Worm (Caenorhabditis elegans) whole organism, young adult: ENCODE results near the gene strd-1.
A peak's percentile ranks its signal among the peaks of the same experiment; 100 is the strongest.

Source experiments
- D2030.7 ChIP-seq: fragments of 200-800 bp; sonication (Bioruptor generic); IDR thresholded peaks from 2 replicates; pipeline ENCODE4 v1.3.6; 2022; ENCODE audit warnings: missing genetic modification reagents, missing genetic modification characterization, missing compliant biosample characterization
- F10E7.11 ChIP-seq: sonication (generic microtip); optimal IDR thresholded peaks from 2 replicates; lab custom pipeline; 2017; ENCODE audit warnings: mild to moderate bottlenecking, missing genetic modification characterization, moderate library complexity, missing compliant biosample characterization
- F33H1.4 ChIP-seq: fragments of 200-800 bp; sonication (Bioruptor generic); IDR thresholded peaks from 2 replicates; pipeline ENCODE4 v1.3.6; 2022; ENCODE audit warnings: missing genetic modification reagents, missing genetic modification characterization, missing compliant biosample characterization
- F39B2.1 ChIP-seq: fragments of 200-800 bp; sonication (Bioruptor generic); IDR thresholded peaks from 2 replicates; pipeline ENCODE4 v1.3.6; 2022; ENCODE audit warnings: missing genetic modification reagents, missing genetic modification characterization, missing compliant biosample characterization
- F57A8.1 ChIP-seq: fragments of 200-800 bp; sonication (Bioruptor generic); optimal IDR thresholded peaks from 2 replicates; lab custom pipeline; 2018; ENCODE audit warnings: mild to moderate bottlenecking, missing genetic modification characterization, moderate library complexity, missing compliant biosample characterization
- F57C9.4 ChIP-seq: sonication (generic microtip); optimal IDR thresholded peaks from 2 replicates; lab custom pipeline; 2017; ENCODE audit warnings: mild to moderate bottlenecking, missing genetic modification characterization, missing compliant biosample characterization
- K12H6.12 ChIP-seq: fragments of 200-800 bp; sonication (Bioruptor generic); optimal IDR thresholded peaks from 2 replicates; lab custom pipeline; 2018; ENCODE audit warnings: mild to moderate bottlenecking, missing genetic modification characterization, missing compliant biosample characterization
- Y53F4B.3 ChIP-seq: fragments of 200-800 bp; sonication (Bioruptor generic); IDR thresholded peaks from 2 replicates; pipeline ENCODE4 v1.3.6; 2022; ENCODE audit warnings: missing genetic modification reagents, missing genetic modification characterization, missing compliant biosample characterization
- ZK185.1 ChIP-seq: sonication (generic microtip); optimal IDR thresholded peaks from 2 replicates; lab custom pipeline; 2016; ENCODE audit warnings: mild to moderate bottlenecking, missing genetic modification characterization, missing compliant biosample characterization; ENCODE audit not compliant: poor library complexity, severe bottlenecking
- akir-1 ChIP-seq: fragments of 200-800 bp; sonication (Bioruptor generic); optimal IDR thresholded peaks from 2 replicates; lab custom pipeline; 2018; ENCODE audit warnings: mild to moderate bottlenecking, missing genetic modification characterization, moderate library complexity, missing compliant biosample characterization
- athp-1 ChIP-seq: sonication (generic microtip); optimal IDR thresholded peaks from 2 replicates; lab custom pipeline; 2017; ENCODE audit warnings: mild to moderate bottlenecking, missing genetic modification characterization, missing compliant biosample characterization
- attf-5 ChIP-seq: fragments of 200-800 bp; sonication (Bioruptor generic); optimal IDR thresholded peaks from 2 replicates; lab custom pipeline; 2018; ENCODE audit warnings: mild to moderate bottlenecking, missing genetic modification characterization, missing compliant biosample characterization
- cebp-1 ChIP-seq, 2 experiments: fragments of 200-800 bp in 1 of 2; sonication (Bioruptor generic) in 1 of 2; sonication (generic microtip) in 1 of 2; IDR thresholded peaks in 1 of 2; optimal IDR thresholded peaks in 1 of 2; 2 replicates each; pipeline versions ENCODE4 v1.3.6 to Lab custom; 2017 to 2022; ENCODE audit warnings: missing compliant biosample characterization in 2 of 2, missing genetic modification characterization in 2 of 2, mild to moderate bottlenecking in 1 of 2, missing genetic modification reagents in 1 of 2, moderate library complexity in 1 of 2
- ceh-100 ChIP-seq: fragments of 200-800 bp; sonication (Bioruptor generic); IDR thresholded peaks from 2 replicates; pipeline ENCODE4 v1.3.6; 2022; ENCODE audit warnings: missing genetic modification reagents, missing genetic modification characterization, missing compliant biosample characterization
- ceh-27 ChIP-seq: fragments of 200-800 bp; sonication (Bioruptor generic); optimal IDR thresholded peaks from 2 replicates; lab custom pipeline; 2018; ENCODE audit warnings: mild to moderate bottlenecking, missing genetic modification characterization, moderate library complexity, missing compliant biosample characterization
- ceh-40 ChIP-seq: fragments of 200-800 bp; sonication (Bioruptor generic); IDR thresholded peaks from 2 replicates; pipeline ENCODE4 v1.3.6; 2022; ENCODE audit warnings: missing genetic modification characterization, missing compliant biosample characterization
- ets-4 ChIP-seq: fragments of 200-800 bp; sonication (Bioruptor generic); optimal IDR thresholded peaks from 2 replicates; lab custom pipeline; 2018; ENCODE audit warnings: mild to moderate bottlenecking, missing genetic modification characterization, missing compliant biosample characterization
- him-1 ChIP-seq: sonication (generic microtip); optimal IDR thresholded peaks from 2 replicates; lab custom pipeline; 2016; ENCODE audit warnings: missing genotype, missing genetic modification reagents, missing genetic modification characterization, missing compliant biosample characterization
- hlh-26 ChIP-seq: fragments of 200-800 bp; sonication (Bioruptor generic); conservative IDR thresholded peaks from 2 replicates; pipeline ENCODE4 v1.3.6; 2022; ENCODE audit warnings: missing genetic modification reagents, missing genetic modification characterization, missing compliant biosample characterization
- hmg-1.2 ChIP-seq: fragments of 200-800 bp; sonication (Bioruptor generic); IDR thresholded peaks from 2 replicates; pipeline ENCODE4 v1.3.6; 2022; ENCODE audit warnings: missing genetic modification reagents, missing genetic modification characterization, missing compliant biosample characterization
- let-526 ChIP-seq: fragments of 200-800 bp; sonication (Bioruptor generic); IDR thresholded peaks from 2 replicates; pipeline ENCODE4 v1.3.6; 2022; ENCODE audit warnings: missing genetic modification reagents, missing genetic modification characterization, missing compliant biosample characterization
- lsl-1 ChIP-seq: fragments of 200-800 bp; sonication (Bioruptor generic); optimal IDR thresholded peaks from 2 replicates; lab custom pipeline; 2018; ENCODE audit warnings: mild to moderate bottlenecking, missing genetic modification characterization, moderate library complexity, missing compliant biosample characterization
- madf-3 ChIP-seq: fragments of 200-800 bp; sonication (Bioruptor generic); IDR thresholded peaks from 2 replicates; pipeline ENCODE4 v1.3.6; 2022; ENCODE audit warnings: missing genetic modification reagents, missing genetic modification characterization, missing compliant biosample characterization
- madf-6 ChIP-seq: fragments of 200-800 bp; sonication (Bioruptor generic); IDR thresholded peaks from 2 replicates; pipeline ENCODE4 v1.3.6; 2022; ENCODE audit warnings: missing genetic modification reagents, missing genetic modification characterization, missing compliant biosample characterization
- madf-8 ChIP-seq: fragments of 200-800 bp; sonication (Bioruptor generic); conservative IDR thresholded peaks from 2 replicates; pipeline ENCODE4 v1.3.6; 2022; ENCODE audit warnings: missing genetic modification reagents, missing genetic modification characterization, missing compliant biosample characterization
- mcd-1 ChIP-seq: fragments of 200-800 bp; sonication (Bioruptor generic); IDR thresholded peaks from 2 replicates; pipeline ENCODE4 v1.3.6; 2022; ENCODE audit warnings: missing genetic modification reagents, missing genetic modification characterization, missing compliant biosample characterization
- mxl-1 ChIP-seq: sonication (generic microtip); optimal IDR thresholded peaks from 2 replicates; lab custom pipeline; 2016; ENCODE audit warnings: missing genetic modification characterization, missing compliant biosample characterization
- nhr-27 ChIP-seq: fragments of 200-800 bp; sonication (Bioruptor generic); optimal IDR thresholded peaks from 2 replicates; lab custom pipeline; 2018; ENCODE audit warnings: mild to moderate bottlenecking, missing genetic modification characterization, moderate library complexity, missing compliant biosample characterization
- nhr-80 ChIP-seq: sonication (generic microtip); optimal IDR thresholded peaks from 2 replicates; lab custom pipeline; 2016; ENCODE audit warnings: missing genetic modification characterization, missing compliant biosample characterization
- nhr-90 ChIP-seq: sonication (generic microtip); optimal IDR thresholded peaks from 2 replicates; lab custom pipeline; 2016; ENCODE audit warnings: missing genotype, mild to moderate bottlenecking, missing genetic modification characterization, missing compliant biosample characterization
- rec-8 ChIP-seq, 2 experiments: sonication (generic microtip); optimal IDR thresholded peaks; 2 replicates each; lab custom pipeline; 2016; ENCODE audit warnings: mild to moderate bottlenecking in 2 of 2, missing genetic modification characterization in 2 of 2, missing genetic modification reagents in 2 of 2, missing genotype in 2 of 2, missing biosample characterization in 1 of 2, missing compliant biosample characterization in 1 of 2, moderate library complexity in 1 of 2
- rpc-1 ChIP-seq, 2 experiments: fragments of 150-350 bp in 1 of 2; sonication (generic microtip) in 1 of 2; optimal IDR thresholded peaks; 2 replicates each; lab custom pipeline; 2014 to 2018; ENCODE audit warnings: missing biosample characterization in 1 of 2, missing genetic modification characterization in 1 of 2, missing genetic modification reagents in 1 of 2, missing genotype in 1 of 2
- sea-2 ChIP-seq: fragments of 200-800 bp; sonication (Bioruptor generic); IDR thresholded peaks from 2 replicates; pipeline ENCODE4 v1.3.6; 2022; ENCODE audit warnings: missing genetic modification characterization, missing compliant biosample characterization
- snpc-1.3 ChIP-seq: sonication (generic microtip); optimal IDR thresholded peaks from 2 replicates; lab custom pipeline; 2017; ENCODE audit warnings: missing genetic modification characterization, mild to moderate bottlenecking, missing compliant biosample characterization, antibody characterized with exemption, moderate library complexity, missing genotype, missing genetic modification reagents; ENCODE audit not compliant: insufficient read depth
- snpc-3.4 ChIP-seq: sonication (generic microtip); optimal IDR thresholded peaks from 2 replicates; lab custom pipeline; 2017; ENCODE audit warnings: missing genetic modification characterization, mild to moderate bottlenecking, missing compliant biosample characterization, antibody characterized with exemption, moderate library complexity, missing genotype, missing genetic modification reagents
- snpc-4 ChIP-seq, 5 experiments: fragments of 150-350 bp in 1 of 5; sonication (generic microtip) in 4 of 5; optimal IDR thresholded peaks; 2 replicates each; lab custom pipeline; 2014 to 2018; ENCODE audit warnings: missing genetic modification characterization in 5 of 5, missing biosample characterization in 3 of 5, antibody characterized with exemption in 2 of 5, mild to moderate bottlenecking in 2 of 5, missing compliant biosample characterization in 2 of 5, missing genotype in 2 of 5, moderate library complexity in 2 of 5, missing genetic modification reagents in 1 of 5
- tbp1 ChIP-seq: fragments of 200-800 bp; sonication (Bioruptor generic); optimal IDR thresholded peaks from 2 replicates; lab custom pipeline; 2018; ENCODE audit warnings: mild to moderate bottlenecking, missing genetic modification characterization, missing compliant biosample characterization
- tbx-9 ChIP-seq: sonication (generic microtip); optimal IDR thresholded peaks from 2 replicates; lab custom pipeline; 2016; ENCODE audit warnings: borderline replicate concordance, missing genetic modification characterization, inconsistent platforms, missing compliant biosample characterization
- unc-130 ChIP-seq: sonication (generic microtip); optimal IDR thresholded peaks from 2 replicates; lab custom pipeline; 2016; ENCODE audit warnings: missing genetic modification reagents, missing genetic modification characterization, missing compliant biosample characterization
- ztf-22 ChIP-seq: fragments of 200-800 bp; sonication (Bioruptor generic); optimal IDR thresholded peaks from 2 replicates; lab custom pipeline; 2018; ENCODE audit warnings: mild to moderate bottlenecking, missing genetic modification characterization, moderate library complexity, missing compliant biosample characterization
- ztf-28 ChIP-seq: fragments of 200-800 bp; sonication (Bioruptor generic); IDR thresholded peaks from 2 replicates; pipeline ENCODE4 v1.3.6; 2022; ENCODE audit warnings: missing genetic modification reagents, missing genetic modification characterization, missing compliant biosample characterization
- ztf-3 ChIP-seq: fragments of 200-800 bp; sonication (Bioruptor generic); optimal IDR thresholded peaks from 2 replicates; lab custom pipeline; 2018; ENCODE audit warnings: mild to moderate bottlenecking, missing genetic modification characterization, missing compliant biosample characterization

The strd-1 gene

ce11 chrIII:10957236-10957635 lies 10.0 kb downstream of the strd-1 start:
- TF ChIP-seq Y53F4B.3 (GFP tag; lab: Robert Waterston, UW) (no peak), him-1 (peak; percentile 8), ceh-100 (GFP tag; lab: Robert Waterston, UW) (no peak), tbp1 (peak; percentile 33), F39B2.1 (GFP tag; lab: Robert Waterston, UW) (no peak), lsl-1 (GFP tag; lab: Kevin White, UChicago) (peak; percentile 15), rpc-1 (optimal IDR thresholded peaks at IDR 0.05; lab: Kevin White, UChicago) (no peak), rpc-1 (tag; optimal IDR thresholded peaks at IDR 0.05; lab: Kevin White, UChicago) (peak; percentile 5), rec-8 (tag; optimal IDR thresholded peaks at IDR 0.05; lab: Kevin White, UChicago) (no peak), hmg-1.2 (GFP tag; lab: Robert Waterston, UW) (peak; percentile 17; the same call in 1 of the 2 replicates), F33H1.4 (GFP tag; lab: Robert Waterston, UW) (no peak), ztf-3 (no peak), tbx-9 (no peak), madf-6 (GFP tag; lab: Robert Waterston, UW) (0 out of 2 replicates have a peak, but pooled peaks have one; percentile 20), ceh-40 (GFP tag; lab: Robert Waterston, UW) (no peak)

ce11 chrIII:10957710-10958109 lies 10.5 kb downstream of the strd-1 start:
- TF ChIP-seq ceh-100 (GFP tag; lab: Robert Waterston, UW): no peak
- TF ChIP-seq snpc-3.4 (tag; lab: Kevin White, UChicago): no peak
- no peak for TF ChIP-seq ceh-27 (GFP tag; lab: Kevin White, UChicago)
- no peak for TF ChIP-seq nhr-27 (tag; lab: Kevin White, UChicago)
- no peak for TF ChIP-seq rpc-1 (optimal IDR thresholded peaks at IDR 0.05; lab: Kevin White, UChicago)
- no peak for TF ChIP-seq rpc-1 (tag; optimal IDR thresholded peaks at IDR 0.05; lab: Kevin White, UChicago)
- TF ChIP-seq nhr-80 (tag; lab: Kevin White, UChicago): no peak
- no peak for TF ChIP-seq K12H6.12 (tag; lab: Kevin White, UChicago)
- TF ChIP-seq hlh-26 (GFP tag; lab: Robert Waterston, UW): no peak
- no peak for TF ChIP-seq cebp-1 (GFP tag; IDR thresholded peaks at IDR 0.05; lab: Robert Waterston, UW)
- TF ChIP-seq cebp-1 (tag; optimal IDR thresholded peaks at IDR 0.05; lab: Kevin White, UChicago): no peak
- no peak for TF ChIP-seq mxl-1 (tag; lab: Kevin White, UChicago)
- no peak for TF ChIP-seq snpc-4 (GFP tag; optimal IDR thresholded peaks at IDR 0.05; lab: Kevin White, UChicago)
- TF ChIP-seq snpc-4 (tag; optimal IDR thresholded peaks at IDR 0.05; lab: Kevin White, UChicago): no peak
- no peak for TF ChIP-seq rec-8 (tag; optimal IDR thresholded peaks at IDR 0.05; lab: Kevin White, UChicago)
- TF ChIP-seq ZK185.1 (tag; lab: Kevin White, UChicago): no peak
- no peak for TF ChIP-seq F10E7.11 (tag; lab: Kevin White, UChicago)
- TF ChIP-seq, all 124 proteins: peak for 0

ce11 chrIII:10960387-10960786 lies 13.1 kb downstream of the strd-1 start:
- TF ChIP-seq D2030.7 (GFP tag; lab: Robert Waterston, UW) (0 out of 2 replicates have a peak, but pooled peaks have one; percentile 25), F57C9.4 (tag; lab: Kevin White, UChicago) (no peak), rec-8 (tag; optimal IDR thresholded peaks at IDR 0.05; lab: Kevin White, UChicago) (no peak), ceh-100 (GFP tag; lab: Robert Waterston, UW) (no peak), rpc-1 (optimal IDR thresholded peaks at IDR 0.05; lab: Kevin White, UChicago) (no peak), rpc-1 (tag; optimal IDR thresholded peaks at IDR 0.05; lab: Kevin White, UChicago) (peak; percentile 51), attf-5 (GFP tag; lab: Kevin White, UChicago) (no peak), nhr-27 (tag; lab: Kevin White, UChicago) (no peak), unc-130 (no peak), ztf-28 (GFP tag; lab: Robert Waterston, UW) (no peak), mcd-1 (GFP tag; lab: Robert Waterston, UW) (no peak), ztf-22 (GFP tag; lab: Kevin White, UChicago) (no peak), F57A8.1 (GFP tag; lab: Kevin White, UChicago) (no peak), F39B2.1 (GFP tag; lab: Robert Waterston, UW) (no peak), F33H1.4 (GFP tag; lab: Robert Waterston, UW) (peak; percentile 35), sea-2 (0 out of 2 replicates have a peak, but pooled peaks have one; percentile 16), ets-4 (no peak), let-526 (GFP tag; lab: Robert Waterston, UW) (no peak), akir-1 (no peak), athp-1 (no peak), snpc-1.3 (tag; lab: Kevin White, UChicago) (no peak), madf-3 (no peak), nhr-90 (tag; lab: Kevin White, UChicago) (no peak), madf-8 (no peak)
